Fruit fly (Drosophila melanogaster) whole organism, embryonic: ENCODE measurements around the gene CG8814.

Source experiments
- Ada2b ChIP-seq: fragments of 200-800 bp; sonication (Bioruptor generic); IDR thresholded peaks from 2 replicates; pipeline ENCODE4 v1.3.6; 2022; ENCODE audit warnings: missing biosample characterization, missing genetic modification characterization
- CG11504 ChIP-seq: fragments of 200-800 bp; sonication (Bioruptor generic); optimal IDR thresholded peaks from 3 replicates; lab custom pipeline; 2019; ENCODE audit warnings: missing biosample characterization, mild to moderate bottlenecking, missing genetic modification characterization, moderate library complexity
- CG12155 ChIP-seq: fragments of 200-800 bp; sonication (Bioruptor generic); optimal IDR thresholded peaks from 3 replicates; lab custom pipeline; 2016; ENCODE audit warnings: missing biosample characterization, missing genetic modification characterization
- CG12219 ChIP-seq: fragments of 200-800 bp; sonication (Bioruptor generic); optimal IDR thresholded peaks from 3 replicates; lab custom pipeline; 2018; ENCODE audit warnings: missing biosample characterization, mild to moderate bottlenecking, missing genetic modification characterization
- CG15269 ChIP-seq: fragments of 200-800 bp; sonication (Bioruptor generic); optimal IDR thresholded peaks from 2 replicates; lab custom pipeline; 2018; ENCODE audit warnings: missing biosample characterization, mild to moderate bottlenecking, missing genetic modification characterization, moderate library complexity
- CG16815 ChIP-seq: fragments of 200-800 bp; sonication (Bioruptor generic); optimal IDR thresholded peaks from 3 replicates; lab custom pipeline; 2017; ENCODE audit warnings: missing biosample characterization, mild to moderate bottlenecking, missing genetic modification characterization
- CG2875 ChIP-seq: fragments of 200-800 bp; sonication (Bioruptor generic); optimal IDR thresholded peaks from 2 replicates; lab custom pipeline; 2017; ENCODE audit warnings: missing biosample characterization, mild to moderate bottlenecking, missing genetic modification characterization, missing genetic modification reagents
- CG3407 ChIP-seq: fragments of 200-800 bp; sonication (Bioruptor generic); optimal IDR thresholded peaks from 2 replicates; lab custom pipeline; 2018; ENCODE audit warnings: missing biosample characterization, mild to moderate bottlenecking, missing genetic modification characterization
- CG4707 ChIP-seq: fragments of 200-800 bp; sonication (Bioruptor generic); optimal IDR thresholded peaks from 2 replicates; lab custom pipeline; 2018; ENCODE audit warnings: missing biosample characterization, mild to moderate bottlenecking, missing genetic modification characterization, moderate library complexity
- CG5180 ChIP-seq: fragments of 200-800 bp; sonication (Bioruptor generic); optimal IDR thresholded peaks from 3 replicates; lab custom pipeline; 2017; ENCODE audit warnings: missing biosample characterization, missing genetic modification characterization, mild to moderate bottlenecking, moderate library complexity, missing genetic modification reagents
- CG6175 ChIP-seq: fragments of 200-800 bp; sonication (Bioruptor generic); IDR thresholded peaks from 3 replicates; pipeline ENCODE4 v1.3.6; 2022; ENCODE audit warnings: missing biosample characterization, missing genetic modification characterization
- CG6813 ChIP-seq: fragments of 200-800 bp; sonication (Bioruptor generic); optimal IDR thresholded peaks from 2 replicates; lab custom pipeline; 2017; ENCODE audit warnings: missing biosample characterization, missing genetic modification characterization, mild to moderate bottlenecking, moderate library complexity, missing genetic modification reagents
- CHES-1-like ChIP-seq: fragments of 200-800 bp; sonication (Bioruptor generic); optimal IDR thresholded peaks from 2 replicates; lab custom pipeline; 2016; ENCODE audit warnings: missing biosample characterization, missing genetic modification characterization
- Dad ChIP-seq: fragments of 200-800 bp; sonication (Bioruptor generic); optimal IDR thresholded peaks from 3 replicates; lab custom pipeline; 2016; ENCODE audit warnings: missing biosample characterization, missing genetic modification characterization
- Dek ChIP-seq: fragments of 200-800 bp; sonication (Bioruptor generic); optimal IDR thresholded peaks from 3 replicates; lab custom pipeline; 2019; ENCODE audit warnings: missing biosample characterization, mild to moderate bottlenecking, missing genetic modification characterization, moderate library complexity
- HLH4C ChIP-seq: fragments of 200-800 bp; sonication (Bioruptor generic); IDR thresholded peaks from 3 replicates; pipeline ENCODE4 v1.3.6; 2022; ENCODE audit warnings: missing biosample characterization, missing genetic modification characterization; ENCODE audit not compliant: partially characterized antibody
- Jarid2 ChIP-seq: fragments of 200-800 bp; sonication (Bioruptor generic); optimal IDR thresholded peaks from 3 replicates; lab custom pipeline; 2017; ENCODE audit warnings: mild to moderate bottlenecking, missing biosample characterization, missing genetic modification reagents, missing genetic modification characterization
- Max ChIP-seq: fragments of 200-800 bp; sonication (Bioruptor generic); optimal IDR thresholded peaks from 2 replicates; lab custom pipeline; 2016; ENCODE audit warnings: missing biosample characterization, mild to moderate bottlenecking, missing genetic modification characterization
- Mrtf ChIP-seq: fragments of 200-800 bp; sonication (Bioruptor generic); IDR thresholded peaks from 3 replicates; pipeline ENCODE4 v1.3.6; 2022; ENCODE audit warnings: missing biosample characterization, missing genetic modification characterization
- NFAT ChIP-seq: fragments of 200-800 bp; sonication (Bioruptor generic); IDR thresholded peaks from 2 replicates; pipeline ENCODE4 v1.3.6; 2022; ENCODE audit warnings: missing biosample characterization, missing genetic modification characterization
- Optix ChIP-seq: fragments of 200-800 bp; sonication (Bioruptor generic); IDR thresholded peaks from 3 replicates; pipeline ENCODE4 v1.3.6; 2022; ENCODE audit warnings: missing biosample characterization, missing genetic modification characterization
- Poxn ChIP-seq: fragments of 200-800 bp; sonication (Bioruptor generic); IDR thresholded peaks from 2 replicates; pipeline ENCODE4 v1.3.6; 2022; ENCODE audit warnings: missing biosample characterization, missing genetic modification characterization
- Sry-β ChIP-seq: fragments of 200-800 bp; sonication (Bioruptor generic); optimal IDR thresholded peaks from 2 replicates; lab custom pipeline; 2018; ENCODE audit warnings: missing biosample characterization, mild to moderate bottlenecking, missing genetic modification characterization, moderate library complexity
- Sry-δ ChIP-seq: fragments of 200-800 bp; sonication (Bioruptor generic); optimal IDR thresholded peaks from 2 replicates; lab custom pipeline; 2016; ENCODE audit warnings: missing biosample characterization, missing genetic modification characterization
- Taf1 ChIP-seq: fragments of 200-800 bp; sonication (Bioruptor generic); IDR thresholded peaks from 2 replicates; pipeline ENCODE4 v1.3.6; 2022; ENCODE audit warnings: missing biosample characterization, missing genetic modification characterization
- ase ChIP-seq: fragments of 200-800 bp; sonication (Bioruptor generic); IDR thresholded peaks from 3 replicates; pipeline ENCODE4 v1.3.6; 2022; ENCODE audit warnings: missing biosample characterization, missing genetic modification characterization
- ash1 ChIP-seq: fragments of 200-800 bp; sonication (Bioruptor generic); optimal IDR thresholded peaks from 2 replicates; lab custom pipeline; 2018; ENCODE audit warnings: missing biosample characterization, mild to moderate bottlenecking, missing genetic modification characterization
- bowl ChIP-seq: fragments of 200-800 bp; sonication (Bioruptor generic); IDR thresholded peaks from 2 replicates; pipeline ENCODE4 v1.3.6; 2022; ENCODE audit warnings: missing biosample characterization, missing genetic modification characterization
- br ChIP-seq: fragments of >200 bp; optimal IDR thresholded peaks from 2 replicates; lab custom pipeline; 2017
- corto ChIP-seq: fragments of 200-800 bp; sonication (Bioruptor generic); optimal IDR thresholded peaks from 2 replicates; lab custom pipeline; 2016; ENCODE audit warnings: missing biosample characterization, mild to moderate bottlenecking, missing genetic modification characterization, moderate library complexity
- da ChIP-seq: fragments of 200-800 bp; sonication (Bioruptor generic); optimal IDR thresholded peaks from 2 replicates; lab custom pipeline; 2016; ENCODE audit warnings: missing biosample characterization, missing genetic modification characterization
- dati ChIP-seq: fragments of 200-800 bp; sonication (Bioruptor generic); IDR thresholded peaks from 2 replicates; pipeline ENCODE4 v1.3.6; 2022; ENCODE audit warnings: missing biosample characterization, missing genetic modification characterization
- dm ChIP-seq: fragments of 200-800 bp; sonication (Bioruptor generic); optimal IDR thresholded peaks from 3 replicates; lab custom pipeline; 2016; ENCODE audit warnings: missing biosample characterization, missing genetic modification characterization
- ems ChIP-seq: fragments of 200-800 bp; sonication (Bioruptor generic); optimal IDR thresholded peaks from 3 replicates; lab custom pipeline; 2016; ENCODE audit warnings: missing biosample characterization, missing genetic modification characterization
- fd64A ChIP-seq: fragments of 200-800 bp; sonication (Bioruptor generic); optimal IDR thresholded peaks from 3 replicates; lab custom pipeline; 2018; ENCODE audit warnings: missing biosample characterization, mild to moderate bottlenecking, missing genetic modification characterization
- fd96Cb ChIP-seq: fragments of 200-800 bp; sonication (Bioruptor generic); optimal IDR thresholded peaks from 2 replicates; lab custom pipeline; 2018; ENCODE audit warnings: missing biosample characterization, mild to moderate bottlenecking, missing genetic modification characterization, moderate library complexity
- gsb-n ChIP-seq: fragments of 200-800 bp; sonication (Bioruptor generic); optimal IDR thresholded peaks from 3 replicates; lab custom pipeline; 2018; ENCODE audit warnings: missing biosample characterization, mild to moderate bottlenecking, missing genetic modification characterization
- gt ChIP-seq: fragments of 200-800 bp; sonication (Bioruptor generic); IDR thresholded peaks from 2 replicates; pipeline ENCODE4 v1.3.6; 2022; ENCODE audit warnings: missing biosample characterization, missing genetic modification characterization
- her ChIP-seq: fragments of 200-800 bp; sonication (Bioruptor generic); optimal IDR thresholded peaks from 2 replicates; lab custom pipeline; 2016; ENCODE audit warnings: missing biosample characterization, missing genetic modification characterization
- lola ChIP-seq, 3 experiments: fragments of >200 bp in 2 of 3; fragments of 200-800 bp in 1 of 3; sonication (Bioruptor generic) in 1 of 3; optimal IDR thresholded peaks; 2 replicates each; lab custom pipeline; 2017 to 2019; ENCODE audit warnings: missing biosample characterization in 3 of 3, missing genetic modification characterization in 3 of 3, mild to moderate bottlenecking in 1 of 3, moderate library complexity in 1 of 3
- mirr ChIP-seq: fragments of 200-800 bp; sonication (Bioruptor generic); optimal IDR thresholded peaks from 3 replicates; lab custom pipeline; 2018; ENCODE audit warnings: missing biosample characterization, mild to moderate bottlenecking, missing genetic modification characterization
- pb ChIP-seq: fragments of 200-800 bp; sonication (Bioruptor generic); optimal IDR thresholded peaks from 3 replicates; lab custom pipeline; 2016; ENCODE audit warnings: missing biosample characterization, missing genetic modification characterization
- pita ChIP-seq: fragments of 200-800 bp; sonication (Bioruptor generic); optimal IDR thresholded peaks from 2 replicates; lab custom pipeline; 2017; ENCODE audit warnings: missing biosample characterization, mild to moderate bottlenecking, missing genetic modification characterization
- stwl ChIP-seq: fragments of 200-800 bp; sonication (Bioruptor generic); optimal IDR thresholded peaks from 3 replicates; lab custom pipeline; 2018; ENCODE audit warnings: missing biosample characterization, mild to moderate bottlenecking, missing genetic modification characterization, moderate library complexity
- tap ChIP-seq: fragments of 200-800 bp; optimal IDR thresholded peaks from 3 replicates; lab custom pipeline; 2019; ENCODE audit warnings: missing biosample characterization, mild to moderate bottlenecking, missing genetic modification characterization, moderate library complexity
- tup ChIP-seq: fragments of 200-800 bp; sonication (Bioruptor generic); optimal IDR thresholded peaks from 2 replicates; lab custom pipeline; 2016; ENCODE audit warnings: missing biosample characterization, mild to moderate bottlenecking, missing genetic modification characterization, moderate library complexity
- unc-4 ChIP-seq: fragments of 200-800 bp; sonication (Bioruptor generic); IDR thresholded peaks from 2 replicates; pipeline ENCODE4 v1.3.6; 2022; ENCODE audit warnings: missing biosample characterization, missing genetic modification characterization; ENCODE audit not compliant: partially characterized antibody
- zen ChIP-seq: fragments of 200-800 bp; sonication (Bioruptor generic); optimal IDR thresholded peaks from 3 replicates; lab custom pipeline; 2018; ENCODE audit warnings: missing biosample characterization, mild to moderate bottlenecking, missing genetic modification characterization, moderate library complexity

The CG8814 gene

DNA sequence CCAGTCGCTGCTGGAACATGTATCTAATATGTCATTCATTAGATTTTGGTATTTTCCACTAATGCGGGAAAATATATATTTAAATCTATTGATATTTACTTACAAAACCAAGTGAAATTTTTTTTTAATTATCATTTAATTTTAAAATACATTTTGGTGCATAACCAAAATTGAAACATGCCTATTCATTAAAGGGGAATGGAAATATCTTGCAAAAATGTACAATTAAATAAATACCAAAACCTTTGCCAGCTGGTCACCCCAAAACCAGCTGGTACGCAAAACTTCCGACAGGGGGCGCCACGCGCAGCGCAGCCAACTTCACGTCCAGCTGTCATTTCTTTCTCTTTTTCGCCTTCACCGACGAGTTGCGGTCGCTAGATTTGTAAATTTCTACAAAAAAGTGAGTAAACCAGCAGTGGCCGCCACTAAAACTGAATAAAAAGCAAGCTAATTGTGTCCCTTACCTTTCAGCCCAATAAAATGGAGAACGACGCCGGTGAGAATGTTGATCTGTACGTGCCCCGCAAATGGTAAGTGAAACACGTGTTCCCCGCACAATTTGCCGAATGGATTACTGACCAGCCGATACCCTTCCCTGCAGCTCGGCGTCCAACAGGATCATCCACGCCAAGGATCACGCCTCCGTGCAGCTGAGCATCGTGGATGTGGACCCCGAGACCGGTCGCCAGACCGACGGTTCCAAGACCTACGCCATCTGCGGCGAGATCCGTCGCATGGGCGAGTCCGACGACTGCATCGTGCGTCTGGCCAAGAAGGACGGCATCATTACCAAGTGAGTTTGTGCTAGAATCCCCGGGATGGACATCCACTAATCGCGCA lies 18.7 kb upstream of the CG8814 start, which contains the start of the genes CG3104 and RpS21 (continued):
- TF ChIP-seq pita (GFP tag; lab: Kevin White, UChicago), result no peak
- peak; percentile 55 for TF ChIP-seq fd64A
- peak; percentile 77 for TF ChIP-seq ash1 (GFP tag; lab: Kevin White, UChicago)
- peak; percentile 61 for TF ChIP-seq CG12219 (GFP tag; lab: Kevin White, UChicago)
- peak; percentile 82 for TF ChIP-seq Optix (GFP tag; lab: Robert Waterston, UW)
- TF ChIP-seq Ada2b (GFP tag; lab: Robert Waterston, UW), result peak; percentile 69
- peak; percentile 92 for TF ChIP-seq ase (GFP tag; lab: Robert Waterston, UW)
- TF ChIP-seq lola (GFP tag; optimal IDR thresholded peaks at IDR 0.05; lab: Kevin White, UChicago), result peak in 1 of 3 experiments; percentile 71
- TF ChIP-seq unc-4, result no peak
- peak; percentile 75 for TF ChIP-seq dati (GFP tag; lab: Robert Waterston, UW)
- peak; percentile 59 for TF ChIP-seq Sry-δ (GFP tag; lab: Kevin White, UChicago)
- TF ChIP-seq CG2875 (GFP tag; lab: Kevin White, UChicago), result peak; percentile 77
- TF ChIP-seq CG5180 (GFP tag; lab: Kevin White, UChicago), result peak; percentile 44
- peak; percentile 72 for TF ChIP-seq CG16815 (GFP tag; lab: Kevin White, UChicago)
- TF ChIP-seq zen (tag; lab: Kevin White, UChicago), result peak; percentile 61
- TF ChIP-seq bowl, result peak; percentile 72; the same call in 1 of the 2 replicates
- peak; percentile 87 for TF ChIP-seq CG12155 (GFP tag; lab: Kevin White, UChicago)
- peak; percentile 79 for TF ChIP-seq CG11504 (tag; lab: Kevin White, UChicago)
- TF ChIP-seq CG6175, result peak; percentile 87
- peak; percentile 77; the same call in 1 of the 2 replicates for TF ChIP-seq gt (GFP tag; lab: Robert Waterston, UW)
- TF ChIP-seq dm (GFP tag; lab: Kevin White, UChicago), result peak; percentile 95
- TF ChIP-seq br (lab: Kevin White, UChicago), result no peak
- TF ChIP-seq Max (GFP tag; lab: Kevin White, UChicago), result peak; percentile 89
- TF ChIP-seq CG6813, result peak; percentile 67
- peak; percentile 92 for TF ChIP-seq Mrtf (GFP tag; lab: Robert Waterston, UW)
- TF ChIP-seq NFAT (GFP tag; lab: Robert Waterston, UW), result peak; percentile 98
- TF ChIP-seq corto (GFP tag; lab: Kevin White, UChicago), result no peak
- peak; percentile 80 for TF ChIP-seq CHES-1-like
- peak; percentile 80 for TF ChIP-seq her (GFP tag; lab: Kevin White, UChicago)
- peak; percentile 81 for TF ChIP-seq CG3407
- TF ChIP-seq Sry-β, result peak; percentile 30
- peak; percentile 63 for TF ChIP-seq tup
- TF ChIP-seq Taf1, result peak; percentile 78
- TF ChIP-seq da (GFP tag; lab: Kevin White, UChicago), result peak; percentile 84
- peak; percentile 74 for TF ChIP-seq Jarid2 (GFP tag; lab: Kevin White, UChicago)
- peak; percentile 89 for TF ChIP-seq mirr (GFP tag; lab: Kevin White, UChicago)
- TF ChIP-seq CG15269 (tag; lab: Kevin White, UChicago), result peak; percentile 72
- TF ChIP-seq Dad, result peak; percentile 77
- TF ChIP-seq gsb-n, result peak; percentile 76
- peak; percentile 60 for TF ChIP-seq fd96Cb
- no peak for TF ChIP-seq HLH4C (GFP tag; lab: Robert Waterston, UW)
- 0 out of 2 replicates have a peak, but pooled peaks have one; percentile 55 for TF ChIP-seq Poxn (GFP tag; lab: Robert Waterston, UW)
- TF ChIP-seq ems (GFP tag; lab: Kevin White, UChicago), result peak; percentile 71
- peak; percentile 79 for TF ChIP-seq stwl (tag; lab: Kevin White, UChicago)
- peak; percentile 71 for TF ChIP-seq pb (GFP tag; lab: Kevin White, UChicago)
- TF ChIP-seq tap (tag; lab: Kevin White, UChicago), result peak; percentile 11
- peak; percentile 71 for TF ChIP-seq Dek (tag; lab: Kevin White, UChicago)
- peak; percentile 69 for TF ChIP-seq CG4707 (GFP tag; lab: Kevin White, UChicago)
